Worm (Caenorhabditis elegans) whole organism, young adult: ENCODE measurements around the gene F10E9.1.

Source experiments
- F22D6.2 ChIP-seq: sonication (generic microtip); optimal IDR thresholded peaks from 2 replicates; lab custom pipeline; 2016; ENCODE audit warnings: mild to moderate bottlenecking, missing genetic modification characterization, missing compliant biosample characterization
- F33H1.4 ChIP-seq: fragments of 200-800 bp; sonication (Bioruptor generic); IDR thresholded peaks from 2 replicates; pipeline ENCODE4 v1.3.6; 2022; ENCODE audit warnings: missing genetic modification reagents, missing genetic modification characterization, missing compliant biosample characterization
- F55B11.4 ChIP-seq: sonication (generic microtip); optimal IDR thresholded peaks from 2 replicates; lab custom pipeline; 2016; ENCODE audit warnings: missing compliant biosample characterization, missing genetic modification characterization, borderline replicate concordance; ENCODE audit not compliant: insufficient read depth
- F57A8.1 ChIP-seq: fragments of 200-800 bp; sonication (Bioruptor generic); optimal IDR thresholded peaks from 2 replicates; lab custom pipeline; 2018; ENCODE audit warnings: mild to moderate bottlenecking, missing genetic modification characterization, moderate library complexity, missing compliant biosample characterization
- F57C9.4 ChIP-seq: sonication (generic microtip); optimal IDR thresholded peaks from 2 replicates; lab custom pipeline; 2017; ENCODE audit warnings: mild to moderate bottlenecking, missing genetic modification characterization, missing compliant biosample characterization
- K11D2.4 ChIP-seq: fragments of 200-800 bp; sonication (Bioruptor generic); IDR thresholded peaks from 2 replicates; pipeline ENCODE4 v1.3.6; 2022; ENCODE audit warnings: missing genetic modification reagents, missing genetic modification characterization, missing compliant biosample characterization
- T07F8.4 ChIP-seq: sonication (generic microtip); optimal IDR thresholded peaks from 2 replicates; lab custom pipeline; 2016; ENCODE audit warnings: mild to moderate bottlenecking, missing genetic modification characterization, moderate library complexity, missing compliant biosample characterization
- T26A5.8 ChIP-seq: sonication (generic microtip); optimal IDR thresholded peaks from 2 replicates; lab custom pipeline; 2016; ENCODE audit warnings: missing genetic modification characterization, missing compliant biosample characterization
- Y79H2A.3 ChIP-seq: fragments of 200-800 bp; sonication (Bioruptor generic); conservative IDR thresholded peaks from 2 replicates; pipeline ENCODE4 v1.3.6; 2022; ENCODE audit warnings: missing genetic modification reagents, missing genetic modification characterization, missing compliant biosample characterization
- aptf-2 ChIP-seq: fragments of 200-800 bp; sonication (Bioruptor generic); conservative IDR thresholded peaks from 2 replicates; pipeline ENCODE4 v1.3.6; 2022; ENCODE audit warnings: missing genetic modification reagents, missing genetic modification characterization, missing compliant biosample characterization
- attf-3 ChIP-seq: fragments of 200-800 bp; sonication (Bioruptor generic); conservative IDR thresholded peaks from 2 replicates; pipeline ENCODE4 v1.3.6; 2022; ENCODE audit warnings: missing genetic modification reagents, missing genetic modification characterization, missing compliant biosample characterization
- attf-5 ChIP-seq: fragments of 200-800 bp; sonication (Bioruptor generic); optimal IDR thresholded peaks from 2 replicates; lab custom pipeline; 2018; ENCODE audit warnings: mild to moderate bottlenecking, missing genetic modification characterization, missing compliant biosample characterization
- bed-1 ChIP-seq: fragments of 200-800 bp; sonication (Bioruptor generic); IDR thresholded peaks from 2 replicates; pipeline ENCODE4 v1.3.6; 2022; ENCODE audit warnings: missing genetic modification reagents, missing genetic modification characterization, missing compliant biosample characterization
- bed-2 ChIP-seq: fragments of 200-800 bp; sonication (Bioruptor generic); IDR thresholded peaks from 2 replicates; pipeline ENCODE4 v1.3.6; 2022; ENCODE audit warnings: missing genetic modification reagents, missing genetic modification characterization, missing compliant biosample characterization
- ccch-3 ChIP-seq: fragments of 200-800 bp; sonication (Bioruptor generic); optimal IDR thresholded peaks from 2 replicates; lab custom pipeline; 2018; ENCODE audit warnings: mild to moderate bottlenecking, missing genetic modification characterization, missing compliant biosample characterization
- ceh-100 ChIP-seq: fragments of 200-800 bp; sonication (Bioruptor generic); IDR thresholded peaks from 2 replicates; pipeline ENCODE4 v1.3.6; 2022; ENCODE audit warnings: missing genetic modification reagents, missing genetic modification characterization, missing compliant biosample characterization
- die-1 ChIP-seq: sonication (generic microtip); optimal IDR thresholded peaks from 2 replicates; lab custom pipeline; 2016; ENCODE audit warnings: missing genotype, mild to moderate bottlenecking, missing genetic modification characterization, missing compliant biosample characterization
- dpff-1 ChIP-seq: sonication (generic microtip); optimal IDR thresholded peaks from 2 replicates; lab custom pipeline; 2017; ENCODE audit warnings: mild to moderate bottlenecking, missing genetic modification characterization, missing compliant biosample characterization
- efl-1 ChIP-seq: fragments of 150-350 bp; optimal IDR thresholded peaks from 2 replicates; lab custom pipeline; 2014; ENCODE audit warnings: missing biosample characterization, missing genetic modification reagents, missing genetic modification characterization
- egl-18 ChIP-seq: fragments of 200-800 bp; sonication (Bioruptor generic); IDR thresholded peaks from 2 replicates; pipeline ENCODE4 v1.3.6; 2022; ENCODE audit warnings: missing genetic modification reagents, missing genetic modification characterization, missing compliant biosample characterization
- gei-17 ChIP-seq: fragments of 200-800 bp; sonication (Bioruptor generic); optimal IDR thresholded peaks from 2 replicates; lab custom pipeline; 2018; ENCODE audit warnings: mild to moderate bottlenecking, missing genetic modification characterization, missing compliant biosample characterization
- hmg-1.2 ChIP-seq: fragments of 200-800 bp; sonication (Bioruptor generic); IDR thresholded peaks from 2 replicates; pipeline ENCODE4 v1.3.6; 2022; ENCODE audit warnings: missing genetic modification reagents, missing genetic modification characterization, missing compliant biosample characterization
- let-607 ChIP-seq, 2 experiments: fragments of 200-800 bp in 1 of 2; sonication (Bioruptor generic) in 1 of 2; sonication (generic microtip) in 1 of 2; optimal IDR thresholded peaks; 2 replicates each; lab custom pipeline; 2016 to 2018; ENCODE audit warnings: mild to moderate bottlenecking in 2 of 2, missing compliant biosample characterization in 2 of 2, missing genetic modification characterization in 2 of 2, moderate library complexity in 2 of 2, missing genotype in 1 of 2
- lin-35 ChIP-seq, 3 experiments: fragments of 150-350 bp in 2 of 3; sonication (generic microtip) in 1 of 3; optimal IDR thresholded peaks; 2 replicates each; lab custom pipeline; 2014 to 2018; ENCODE audit warnings: missing biosample characterization in 3 of 3, missing genetic modification characterization in 3 of 3, missing genetic modification reagents in 3 of 3
- lin-40 ChIP-seq: sonication (generic microtip); optimal IDR thresholded peaks from 2 replicates; lab custom pipeline; 2016; ENCODE audit warnings: missing genetic modification characterization, mild to moderate bottlenecking, missing compliant biosample characterization, missing genotype, missing genetic modification reagents
- lin-54 ChIP-seq: fragments of 200-800 bp; sonication (Bioruptor generic); optimal IDR thresholded peaks from 2 replicates; lab custom pipeline; 2018; ENCODE audit warnings: mild to moderate bottlenecking, missing genetic modification characterization, missing compliant biosample characterization
- lsl-1 ChIP-seq: fragments of 200-800 bp; sonication (Bioruptor generic); optimal IDR thresholded peaks from 2 replicates; lab custom pipeline; 2018; ENCODE audit warnings: mild to moderate bottlenecking, missing genetic modification characterization, moderate library complexity, missing compliant biosample characterization
- madf-3 ChIP-seq: fragments of 200-800 bp; sonication (Bioruptor generic); IDR thresholded peaks from 2 replicates; pipeline ENCODE4 v1.3.6; 2022; ENCODE audit warnings: missing genetic modification reagents, missing genetic modification characterization, missing compliant biosample characterization
- madf-6 ChIP-seq: fragments of 200-800 bp; sonication (Bioruptor generic); IDR thresholded peaks from 2 replicates; pipeline ENCODE4 v1.3.6; 2022; ENCODE audit warnings: missing genetic modification reagents, missing genetic modification characterization, missing compliant biosample characterization
- nfyb-1 ChIP-seq: fragments of 200-800 bp; sonication (Bioruptor generic); IDR thresholded peaks from 2 replicates; pipeline ENCODE4 v1.3.6; 2022; ENCODE audit warnings: missing genetic modification reagents, missing genetic modification characterization, missing compliant biosample characterization
- nhr-179 ChIP-seq: sonication (generic microtip); optimal IDR thresholded peaks from 2 replicates; lab custom pipeline; 2016; ENCODE audit warnings: mild to moderate bottlenecking, missing genetic modification characterization, missing compliant biosample characterization
- pbrm-1 ChIP-seq: fragments of 200-800 bp; sonication (Bioruptor generic); IDR thresholded peaks from 2 replicates; pipeline ENCODE4 v1.3.6; 2022; ENCODE audit warnings: missing genetic modification reagents, missing genetic modification characterization, missing compliant biosample characterization
- pha-4 ChIP-seq: fragments of 150-350 bp; sonication (generic microtip); optimal IDR thresholded peaks from 2 replicates; lab custom pipeline; 2014; ENCODE audit warnings: missing biosample characterization, missing genetic modification reagents, missing genetic modification characterization
- rcor-1 ChIP-seq: fragments of 200-800 bp; sonication (Bioruptor generic); IDR thresholded peaks from 2 replicates; pipeline ENCODE4 v1.3.6; 2022; ENCODE audit warnings: missing genetic modification reagents, missing genetic modification characterization, missing compliant biosample characterization
- repo-1 ChIP-seq: sonication (generic microtip); optimal IDR thresholded peaks from 2 replicates; lab custom pipeline; 2017; ENCODE audit warnings: mild to moderate bottlenecking, missing genetic modification characterization, missing compliant biosample characterization
- rpc-1 ChIP-seq, 2 experiments: fragments of 150-350 bp in 1 of 2; sonication (generic microtip) in 1 of 2; optimal IDR thresholded peaks; 2 replicates each; lab custom pipeline; 2014 to 2018; ENCODE audit warnings: missing biosample characterization in 1 of 2, missing genetic modification characterization in 1 of 2, missing genetic modification reagents in 1 of 2, missing genotype in 1 of 2
- sea-2 ChIP-seq: fragments of 200-800 bp; sonication (Bioruptor generic); IDR thresholded peaks from 2 replicates; pipeline ENCODE4 v1.3.6; 2022; ENCODE audit warnings: missing genetic modification characterization, missing compliant biosample characterization
- snpc-1.3 ChIP-seq: sonication (generic microtip); optimal IDR thresholded peaks from 2 replicates; lab custom pipeline; 2017; ENCODE audit warnings: missing genetic modification characterization, mild to moderate bottlenecking, missing compliant biosample characterization, antibody characterized with exemption, moderate library complexity, missing genotype, missing genetic modification reagents; ENCODE audit not compliant: insufficient read depth
- snpc-3.4 ChIP-seq: sonication (generic microtip); optimal IDR thresholded peaks from 2 replicates; lab custom pipeline; 2017; ENCODE audit warnings: missing genetic modification characterization, mild to moderate bottlenecking, missing compliant biosample characterization, antibody characterized with exemption, moderate library complexity, missing genotype, missing genetic modification reagents
- tbx-9 ChIP-seq: sonication (generic microtip); optimal IDR thresholded peaks from 2 replicates; lab custom pipeline; 2016; ENCODE audit warnings: borderline replicate concordance, missing genetic modification characterization, inconsistent platforms, missing compliant biosample characterization
- unc-62 ChIP-seq: fragments of 150-350 bp; optimal IDR thresholded peaks from 2 replicates; lab custom pipeline; 2014; ENCODE audit warnings: missing biosample characterization, missing genetic modification reagents, missing genetic modification characterization
- zfh-2 ChIP-seq: fragments of 200-800 bp; sonication (Bioruptor generic); conservative IDR thresholded peaks from 2 replicates; pipeline ENCODE4 v1.3.6; 2022; ENCODE audit warnings: missing genetic modification reagents, missing genetic modification characterization, missing compliant biosample characterization
- zim-3 ChIP-seq: sonication (generic microtip); optimal IDR thresholded peaks from 2 replicates; lab custom pipeline; 2017; ENCODE audit warnings: mild to moderate bottlenecking, missing genetic modification characterization, moderate library complexity, missing compliant biosample characterization
- ztf-18 ChIP-seq: sonication (generic microtip); optimal IDR thresholded peaks from 2 replicates; lab custom pipeline; 2016; ENCODE audit warnings: missing genotype, mild to moderate bottlenecking, missing genetic modification characterization, missing compliant biosample characterization
- ztf-26 ChIP-seq: sonication (generic microtip); optimal IDR thresholded peaks from 2 replicates; lab custom pipeline; 2017; ENCODE audit warnings: missing genetic modification characterization, missing compliant biosample characterization

Gene F10E9.1

ce11 chrIII:8368619-8369018 lies 45.7 kb downstream of the F10E9.1 start, which contains the start of gene R05D3.9 (continued):
- TF ChIP-seq rcor-1 (GFP tag; lab: Robert Waterston, UW) (no peak), nfyb-1 (no peak)

- TF ChIP-seq aptf-2 (GFP tag; lab: Robert Waterston, UW): no peak
- TF ChIP-seq die-1 (tag; lab: Kevin White, UChicago): no peak
- no peak for TF ChIP-seq K11D2.4
Measured at ce11 chrIII:8369172-8369571, 46.2 kb downstream of the F10E9.1 start.

ce11 chrIII:8370188-8370587 lies 47.2 kb downstream of the F10E9.1 start:
- no peak for TF ChIP-seq madf-3 (GFP tag; lab: Robert Waterston, UW)
- no peak for TF ChIP-seq ccch-3
- no peak for TF ChIP-seq F55B11.4 (tag; lab: Kevin White, UChicago)
- TF ChIP-seq efl-1: peak; percentile 60
- TF ChIP-seq aptf-2 (GFP tag; lab: Robert Waterston, UW): no peak
- TF ChIP-seq hmg-1.2: peak; percentile 71
- TF ChIP-seq lin-54: peak; percentile 64
- TF ChIP-seq tbx-9 (tag; lab: Kevin White, UChicago): no peak
- TF ChIP-seq zfh-2: no peak
- TF ChIP-seq lin-35 (GFP tag; optimal IDR thresholded peaks at IDR 0.05; lab: Kevin White, UChicago): no peak
- no peak for TF ChIP-seq F57A8.1 (GFP tag; lab: Kevin White, UChicago)
- no peak for TF ChIP-seq unc-62
- TF ChIP-seq F33H1.4: peak; percentile 69
- peak; percentile 28; the same call in 1 of the 2 replicates for TF ChIP-seq madf-6 (GFP tag; lab: Robert Waterston, UW)
- no peak for TF ChIP-seq egl-18 (GFP tag; lab: Robert Waterston, UW)
- no peak for TF ChIP-seq T26A5.8
- peak; percentile 38 for TF ChIP-seq lsl-1
- no peak for TF ChIP-seq ceh-100 (GFP tag; lab: Robert Waterston, UW)
- no peak for TF ChIP-seq bed-1 (GFP tag; lab: Robert Waterston, UW)
- no peak for TF ChIP-seq snpc-3.4 (tag; lab: Kevin White, UChicago)
- peak; percentile 54 for TF ChIP-seq snpc-1.3
- no peak for TF ChIP-seq F22D6.2 (tag; lab: Kevin White, UChicago)

ce11 chrIII:8370846-8371257 lies 47.9 kb downstream of the F10E9.1 start:
- no peak for TF ChIP-seq zim-3 (tag; lab: Kevin White, UChicago)
- TF ChIP-seq T07F8.4: no peak
- no peak for TF ChIP-seq bed-2
- TF ChIP-seq attf-3 (GFP tag; lab: Robert Waterston, UW): no peak
- TF ChIP-seq F57C9.4 (tag; lab: Kevin White, UChicago): no peak
- no peak for TF ChIP-seq ztf-18 (tag; lab: Kevin White, UChicago)
- TF ChIP-seq sea-2: no peak
- peak; percentile 66; the same call in 1 of the 2 replicates for TF ChIP-seq hmg-1.2
- no peak for TF ChIP-seq die-1 (tag; lab: Kevin White, UChicago)
- peak; percentile 4 for TF ChIP-seq attf-5 (GFP tag; lab: Kevin White, UChicago)
- no peak for TF ChIP-seq pha-4 (tag; lab: Kevin White, UChicago)
- TF ChIP-seq let-607 (tag; optimal IDR thresholded peaks at IDR 0.05; lab: Kevin White, UChicago): peak in 1 of 2 experiments; percentile 2
- TF ChIP-seq ztf-26: peak; percentile 24
- no peak for TF ChIP-seq Y79H2A.3 (GFP tag; lab: Robert Waterston, UW)
- no peak for TF ChIP-seq repo-1 (tag; lab: Kevin White, UChicago)
- TF ChIP-seq lin-40: peak; percentile 73
- TF ChIP-seq unc-62: no peak
- TF ChIP-seq egl-18 (GFP tag; lab: Robert Waterston, UW): no peak
- no peak for TF ChIP-seq dpff-1 (tag; lab: Kevin White, UChicago)
- no peak for TF ChIP-seq pbrm-1
- no peak for TF ChIP-seq rpc-1 (optimal IDR thresholded peaks at IDR 0.05; lab: Kevin White, UChicago)
- TF ChIP-seq rpc-1 (tag; optimal IDR thresholded peaks at IDR 0.05; lab: Kevin White, UChicago): no peak
- TF ChIP-seq nhr-179 (tag; lab: Kevin White, UChicago): no peak
- TF ChIP-seq gei-17 (GFP tag; lab: Kevin White, UChicago): no peak
